Worm (Caenorhabditis elegans) whole organism, mixed stage, embryonic: ENCODE results near the gene col-86.
"Not testable (repeated sequence)": the region's sequence is repeated elsewhere in the genome, so short reads cannot be mapped to it uniquely, and the experiment has no call there.

ENCODE experiments used
- blmp-1 ChIP-seq: fragments of 150-350 bp; optimal IDR thresholded peaks from 2 replicates; lab custom pipeline; 2014; ENCODE audit warnings: missing biosample characterization, missing genetic modification characterization
- elt-1 ChIP-seq: sonication (generic microtip); optimal IDR thresholded peaks from 2 replicates; lab custom pipeline; 2017; ENCODE audit warnings: missing genetic modification characterization, mild to moderate bottlenecking, missing compliant biosample characterization, antibody characterized with exemption, moderate library complexity, borderline replicate concordance; ENCODE audit not compliant: insufficient read depth
- elt-3 ChIP-seq: fragments of 150-350 bp; optimal IDR thresholded peaks from 2 replicates; lab custom pipeline; 2014; ENCODE audit warnings: missing biosample characterization, missing genetic modification characterization
- lin-13 ChIP-seq: fragments of 150-350 bp; optimal IDR thresholded peaks from 2 replicates; lab custom pipeline; 2014; ENCODE audit warnings: missing biosample characterization, missing genetic modification characterization
- lin-32 ChIP-seq: fragments of 200-800 bp; sonication (Bioruptor generic); optimal IDR thresholded peaks from 2 replicates; lab custom pipeline; 2018; ENCODE audit warnings: mild to moderate bottlenecking, missing genetic modification characterization, missing compliant biosample characterization
- lsy-2 ChIP-seq: fragments of 150-350 bp; optimal IDR thresholded peaks from 2 replicates; lab custom pipeline; 2014; ENCODE audit warnings: missing biosample characterization, missing genetic modification characterization
- mab-5 ChIP-seq: fragments of 150-350 bp; optimal IDR thresholded peaks from 2 replicates; lab custom pipeline; 2014; ENCODE audit warnings: missing biosample characterization, missing genetic modification characterization
- mep-1 ChIP-seq: fragments of 150-350 bp; optimal IDR thresholded peaks from 2 replicates; lab custom pipeline; 2017; ENCODE audit warnings: missing biosample characterization, missing genetic modification reagents, missing genetic modification characterization, inconsistent platforms
- nhr-12 ChIP-seq: fragments of 150-350 bp; optimal IDR thresholded peaks from 2 replicates; lab custom pipeline; 2014; ENCODE audit warnings: missing biosample characterization, missing genetic modification characterization
- nhr-28 ChIP-seq: fragments of 150-350 bp; optimal IDR thresholded peaks from 2 replicates; lab custom pipeline; 2014; ENCODE audit warnings: missing biosample characterization, missing genetic modification characterization
- unc-39 ChIP-seq: fragments of 150-350 bp; optimal IDR thresholded peaks from 2 replicates; lab custom pipeline; 2014; ENCODE audit warnings: missing biosample characterization, missing genetic modification characterization
- ztf-11 ChIP-seq: fragments of 150-350 bp; optimal IDR thresholded peaks from 2 replicates; lab custom pipeline; 2014; ENCODE audit warnings: missing biosample characterization, missing genetic modification characterization

DNA sequence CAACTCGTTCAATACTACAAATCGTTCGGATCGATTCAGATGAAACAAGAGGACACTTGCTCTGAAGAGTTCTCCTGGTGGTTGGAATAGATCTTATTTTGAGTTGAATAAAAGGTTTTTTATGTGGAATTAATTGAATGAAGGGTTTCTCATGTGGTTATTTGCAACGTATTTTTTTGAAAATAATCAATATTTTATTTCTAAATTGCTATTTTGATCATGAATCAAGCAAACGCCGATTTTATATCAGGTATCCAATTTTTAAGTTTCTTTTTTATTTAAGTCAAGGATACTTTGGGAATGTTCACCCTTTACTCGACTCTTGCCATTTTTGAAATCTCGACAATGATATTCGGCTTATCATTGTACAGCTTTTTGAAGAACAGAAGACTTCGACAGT lies 17.5 kb downstream of the col-86 start, which contains the start of gene Y81G3A.2:
- not testable (repeated sequence) for TF ChIP-seq lin-13 (tag; lab: Kevin White, UChicago); mep-1 (tag; lab: Kevin White, UChicago); ztf-11; nhr-12 (tag; lab: Kevin White, UChicago); unc-39 (tag; lab: Kevin White, UChicago); elt-3; nhr-28 (tag; lab: Kevin White, UChicago); blmp-1 (tag; lab: Kevin White, UChicago); lsy-2 (tag; lab: Kevin White, UChicago); elt-1 (tag; lab: Kevin White, UChicago); mab-5 (tag; lab: Kevin White, UChicago); lin-32 (GFP tag; lab: Kevin White, UChicago)
